Fruit fly (Drosophila melanogaster): ENCODE measurements around the gene CG2278.

Gene CG2278

dm6 chrX:8211094-8211730 is 41.1 kb upstream of the CG2278 start (continued):
- TF ChIP-seq acj6 (GFP tag; optimal IDR thresholded peaks at IDR 0.05) (peak; percentile 65), CG34406 (GFP tag; optimal IDR thresholded peaks at IDR 0.05) (peak; percentile 42), Hr4 (GFP tag; optimal IDR thresholded peaks at IDR 0.05) (peak; percentile 75), fkh (GFP tag; optimal IDR thresholded peaks at IDR 0.05) (no peak), CG1621 (tag; optimal IDR thresholded peaks at IDR 0.05) (peak; percentile 78), CG3032 (tag; optimal IDR thresholded peaks at IDR 0.05) (peak; percentile 85), CG31627 (GFP tag; optimal IDR thresholded peaks at IDR 0.05) (peak; percentile 43), Blimp-1 (GFP tag; optimal IDR thresholded peaks at IDR 0.05) (no peak), CG8319 (GFP tag; optimal IDR thresholded peaks at IDR 0.05) (peak; percentile 39), spab (GFP tag; optimal IDR thresholded peaks at IDR 0.05) (peak; percentile 72), fd59A (GFP tag; optimal IDR thresholded peaks at IDR 0.05) (peak; percentile 80), CG10669 (GFP tag; optimal IDR thresholded peaks at IDR 0.05) (peak; percentile 84), Lpt (GFP tag; optimal IDR thresholded peaks at IDR 0.05) (peak; percentile 58), CG11762 (GFP tag; optimal IDR thresholded peaks at IDR 0.05; ENCODE audit: insufficient read depth) (peak; percentile 45), Ets96B (tag; optimal IDR thresholded peaks at IDR 0.05) (peak; percentile 83), CG8119 (GFP tag; IDR thresholded peaks at IDR 0.05) (peak; percentile 76), OdsH (GFP tag; optimal IDR thresholded peaks at IDR 0.05) (peak; percentile 53), CG10631 (GFP tag; optimal IDR thresholded peaks at IDR 0.05) (peak; percentile 74), svp (GFP tag) (peak; percentile 37), Sox14 (GFP tag; optimal IDR thresholded peaks at IDR 0.05) (peak; percentile 70), CG6163 (GFP tag; IDR thresholded peaks at IDR 0.05) (peak; percentile 87), CG15336 (GFP tag; IDR thresholded peaks at IDR 0.05) (peak; percentile 79), CG11902 (GFP tag; optimal IDR thresholded peaks at IDR 0.05) (peak; percentile 31), CG16779 (tag; optimal IDR thresholded peaks at IDR 0.05) (peak; percentile 38), esn (GFP tag; optimal IDR thresholded peaks at IDR 0.05) (peak; percentile 57), Smox (GFP tag; optimal IDR thresholded peaks at IDR 0.05) (peak; percentile 42), salr (GFP tag; optimal IDR thresholded peaks at IDR 0.05) (peak; percentile 17 to 75), CG6792 (GFP tag; optimal IDR thresholded peaks at IDR 0.05) (peak; percentile 64), ss (GFP tag; optimal IDR thresholded peaks at IDR 0.05) (peak; percentile 80 to 83), CG6808 (GFP tag; optimal IDR thresholded peaks at IDR 0.05) (peak; percentile 84)

dm6 chrX:8210632-8211031 is 40.6 kb upstream of the CG2278 start:
- TF ChIP-seq CG6163 (GFP tag; IDR thresholded peaks at IDR 0.05) (peak; percentile 7; the same call in 1 of the 3 replicates), fkh (GFP tag; optimal IDR thresholded peaks at IDR 0.05) (peak; percentile 23), svp (GFP tag) (no peak), Eip78C (GFP tag) (peak; percentile 9)

dm6 chrX:8207054-8207453 is 37.0 kb upstream of the CG2278 start:
- TF ChIP-seq CG6276 (GFP tag; optimal IDR thresholded peaks at IDR 0.05) (peak; percentile 40), CG6792 (GFP tag; optimal IDR thresholded peaks at IDR 0.05) (peak; percentile 2), fd85E (GFP tag; optimal IDR thresholded peaks at IDR 0.05) (no peak), CG8119 (GFP tag; IDR thresholded peaks at IDR 0.05) (peak; percentile 46; the same call in 2 of the 3 replicates), CG3919 (GFP tag; optimal IDR thresholded peaks at IDR 0.05) (peak; percentile 26), eg (GFP tag; IDR thresholded peaks at IDR 0.05) (peak; percentile 57; the same call in 1 of the 3 replicates), CG10631 (GFP tag; optimal IDR thresholded peaks at IDR 0.05) (peak; percentile 42), CG4318 (GFP tag; optimal IDR thresholded peaks at IDR 0.05) (peak; percentile 6), OdsH (GFP tag; optimal IDR thresholded peaks at IDR 0.05) (peak; percentile 19), CG31627 (GFP tag; optimal IDR thresholded peaks at IDR 0.05) (no peak), achi (GFP tag; optimal IDR thresholded peaks at IDR 0.05) (peak; percentile 31), Hr4 (GFP tag; optimal IDR thresholded peaks at IDR 0.05) (peak; percentile 54), CG34406 (GFP tag; optimal IDR thresholded peaks at IDR 0.05) (no peak), Sox15 (GFP tag; optimal IDR thresholded peaks at IDR 0.05) (no peak), CG8319 (GFP tag; optimal IDR thresholded peaks at IDR 0.05) (no peak), CG7368 (GFP tag; optimal IDR thresholded peaks at IDR 0.05) (no peak), CG1621 (tag; optimal IDR thresholded peaks at IDR 0.05) (no peak), CG8632 (GFP tag; optimal IDR thresholded peaks at IDR 0.05) (peak; percentile 25), CG6854 (GFP tag; optimal IDR thresholded peaks at IDR 0.05) (no peak), Hr38 (GFP tag; optimal IDR thresholded peaks at IDR 0.05) (no peak), Hr39 (GFP tag; optimal IDR thresholded peaks at IDR 0.05) (peak; percentile 20), Sox14 (GFP tag; optimal IDR thresholded peaks at IDR 0.05) (peak; percentile 11), acj6 (GFP tag; optimal IDR thresholded peaks at IDR 0.05) (peak; percentile 31), CG32006 (GFP tag; optimal IDR thresholded peaks at IDR 0.05) (peak; percentile 51), CG11294 (GFP tag; IDR thresholded peaks at IDR 0.05) (no peak), CG15336 (GFP tag; IDR thresholded peaks at IDR 0.05) (peak; percentile 56), vri (GFP tag; optimal IDR thresholded peaks at IDR 0.05) (no peak)
